Worm (Caenorhabditis elegans): ENCODE data around the gene srv-12.

The srv-12 gene

ce11 chrIV:10063941-10064340 is 10.5 kb upstream of the srv-12 start:
- TF ChIP-seq lsy-12 (tag; optimal IDR thresholded peaks at IDR 0.05) (no peak), nhr-11 (tag; optimal IDR thresholded peaks at IDR 0.05) (no peak), nhr-76 (tag; optimal IDR thresholded peaks at IDR 0.05) (no peak), ztf-11 (tag; optimal IDR thresholded peaks at IDR 0.05) (no peak), ama-1 (optimal IDR thresholded peaks at IDR 0.05) (no peak), skn-1 (tag; optimal IDR thresholded peaks at IDR 0.05) (no peak), nhr-23 (tag; optimal IDR thresholded peaks at IDR 0.05) (no peak), ceh-28 (tag; optimal IDR thresholded peaks at IDR 0.05) (no peak)

- TF ChIP-seq elt-2 (tag; optimal IDR thresholded peaks at IDR 0.05) (peak; percentile 14), lin-15B (tag; optimal IDR thresholded peaks at IDR 0.05) (peak; percentile 12), lin-39 (tag; optimal IDR thresholded peaks at IDR 0.05) (peak; percentile 4), nhr-12 (tag; optimal IDR thresholded peaks at IDR 0.05) (no peak), pqm-1 (tag; optimal IDR thresholded peaks at IDR 0.05) (peak; percentile 30), fkh-10 (GFP tag; optimal IDR thresholded peaks at IDR 0.05) (peak; percentile 73), hmg-11 (tag; optimal IDR thresholded peaks at IDR 0.05) (peak; percentile 73), nfya-1 (tag; optimal IDR thresholded peaks at IDR 0.05; ENCODE audit: insufficient read depth) (peak; percentile 67), jun-1 (tag; optimal IDR thresholded peaks at IDR 0.05) (no peak)
Measured at ce11 chrIV:10062728-10063127, 9.3 kb upstream of the srv-12 start, which contains the start of gene ipla-7. Gene ipla-7 (minus strand): TSS chrIV:10062849.

- TF ChIP-seq ceh-82 (tag; optimal IDR thresholded peaks at IDR 0.05) (no peak), elt-3 (tag; optimal IDR thresholded peaks at IDR 0.05) (no peak), daf-12 (tag; optimal IDR thresholded peaks at IDR 0.05) (no peak), pqm-1 (tag; optimal IDR thresholded peaks at IDR 0.05) (peak; percentile 3), fos-1 (tag; optimal IDR thresholded peaks at IDR 0.05) (no peak), ZK546.5 (tag; optimal IDR thresholded peaks at IDR 0.05) (no peak), unc-62 (GFP tag; optimal IDR thresholded peaks at IDR 0.05) (no peak), pha-4 (tag; optimal IDR thresholded peaks at IDR 0.05) (peak; percentile 28), nhr-67 (tag; optimal IDR thresholded peaks at IDR 0.05) (no peak), mml-1 (tag; optimal IDR thresholded peaks at IDR 0.05) (no peak), elt-2 (tag; optimal IDR thresholded peaks at IDR 0.05) (peak; percentile 45), nhr-76 (tag; optimal IDR thresholded peaks at IDR 0.05) (no peak), nhr-77 (tag; optimal IDR thresholded peaks at IDR 0.05) (no peak), R02D3.7 (tag; optimal IDR thresholded peaks at IDR 0.05) (no peak)
Measured at ce11 chrIV:10060795-10061194, 7.3 kb upstream of the srv-12 start.

ce11 chrIV:10059175-10059574 is 5.7 kb upstream of the srv-12 start:
- no peak for TF ChIP-seq mdl-1 (tag; optimal IDR thresholded peaks at IDR 0.05)
- TF ChIP-seq egl-27 (tag; optimal IDR thresholded peaks at IDR 0.05) = no peak
- TF ChIP-seq nhr-76 (tag; optimal IDR thresholded peaks at IDR 0.05) = no peak
- TF ChIP-seq tbx-2 (tag; optimal IDR thresholded peaks at IDR 0.05) = no peak
- no peak for TF ChIP-seq ama-1 (optimal IDR thresholded peaks at IDR 0.05)
- no peak for TF ChIP-seq skn-1 (tag; optimal IDR thresholded peaks at IDR 0.05)
- TF ChIP-seq ztf-4 (tag; optimal IDR thresholded peaks at IDR 0.05) = no peak
- TF ChIP-seq nhr-28 (tag; optimal IDR thresholded peaks at IDR 0.05) = no peak
- TF ChIP-seq ceh-9 (tag; optimal IDR thresholded peaks at IDR 0.05) = no peak
- no peak for TF ChIP-seq daf-12 (tag; optimal IDR thresholded peaks at IDR 0.05)
- peak; percentile 99 for TF ChIP-seq elt-2 (tag; optimal IDR thresholded peaks at IDR 0.05)
- no peak for TF ChIP-seq R02D3.7 (tag; optimal IDR thresholded peaks at IDR 0.05)
- no peak for TF ChIP-seq fkh-2 (tag; optimal IDR thresholded peaks at IDR 0.05)
- TF ChIP-seq elt-3 (tag; optimal IDR thresholded peaks at IDR 0.05) = no peak
- no peak for TF ChIP-seq elt-1 (tag; optimal IDR thresholded peaks at IDR 0.05)
- no peak for TF ChIP-seq nhr-25 (tag; optimal IDR thresholded peaks at IDR 0.05)
- TF ChIP-seq mml-1 (tag; optimal IDR thresholded peaks at IDR 0.05) = no peak
- peak; percentile 99 for TF ChIP-seq pqm-1 (tag; optimal IDR thresholded peaks at IDR 0.05)
- TF ChIP-seq eor-1 (tag; optimal IDR thresholded peaks at IDR 0.05) = no peak
- no peak for TF ChIP-seq nhr-77 (tag; optimal IDR thresholded peaks at IDR 0.05)
- peak; percentile 52 for TF ChIP-seq fos-1 (tag; optimal IDR thresholded peaks at IDR 0.05)
- no peak for TF ChIP-seq ceh-28 (tag; optimal IDR thresholded peaks at IDR 0.05)
- no peak for TF ChIP-seq nhr-43 (tag; optimal IDR thresholded peaks at IDR 0.05; ENCODE audit: poor library complexity, severe bottlenecking)
- TF ChIP-seq lin-15B (tag; optimal IDR thresholded peaks at IDR 0.05) = no peak
- TF ChIP-seq jun-1 (tag; optimal IDR thresholded peaks at IDR 0.05) = peak; percentile 46
- no peak for TF ChIP-seq nhr-23 (tag; optimal IDR thresholded peaks at IDR 0.05)
- TF ChIP-seq nhr-11 (tag; optimal IDR thresholded peaks at IDR 0.05) = no peak
- TF ChIP-seq nhr-12 (tag; optimal IDR thresholded peaks at IDR 0.05) = no peak
- TF ChIP-seq pha-4 (tag; optimal IDR thresholded peaks at IDR 0.05) = peak; percentile 42

Data from whole organism, L3 larva.